Worm (Caenorhabditis elegans) whole organism, L2 larva: Measurements from ENCODE around the gene gur-3.

Experiments used
- R02D3.7 ChIP-seq: fragments of 150-350 bp; optimal IDR thresholded peaks from 2 replicates; lab custom pipeline; 2014; ENCODE audit warnings: missing biosample characterization, missing genetic modification characterization
- aly-2 ChIP-seq: fragments of 150-350 bp; optimal IDR thresholded peaks from 2 replicates; lab custom pipeline; 2014; ENCODE audit warnings: missing biosample characterization, missing genetic modification characterization
- ama-1 ChIP-seq: fragments of 150-350 bp; optimal IDR thresholded peaks from 2 replicates; lab custom pipeline; 2018; ENCODE audit warnings: inconsistent platforms
- ceh-82 ChIP-seq: fragments of 150-350 bp; optimal IDR thresholded peaks from 2 replicates; lab custom pipeline; 2014; ENCODE audit warnings: missing biosample characterization, missing genetic modification characterization
- elt-3 ChIP-seq: sonication (generic microtip); optimal IDR thresholded peaks from 2 replicates; lab custom pipeline; 2017; ENCODE audit warnings: missing biosample characterization, missing genetic modification characterization
- nhr-10 ChIP-seq: sonication (generic microtip); optimal IDR thresholded peaks from 2 replicates; lab custom pipeline; 2017; ENCODE audit warnings: missing biosample characterization, missing genetic modification characterization
- nhr-11 ChIP-seq: fragments of 150-350 bp; optimal IDR thresholded peaks from 2 replicates; lab custom pipeline; 2014; ENCODE audit warnings: missing biosample characterization, missing genetic modification characterization
- nhr-237 ChIP-seq: fragments of 150-350 bp; optimal IDR thresholded peaks from 2 replicates; lab custom pipeline; 2014; ENCODE audit warnings: missing biosample characterization, missing genetic modification characterization
- nhr-77 ChIP-seq: fragments of 150-350 bp; optimal IDR thresholded peaks from 2 replicates; lab custom pipeline; 2014; ENCODE audit warnings: missing biosample characterization, missing genetic modification characterization
- unc-62 ChIP-seq: fragments of 150-350 bp; optimal IDR thresholded peaks from 2 replicates; lab custom pipeline; 2014; ENCODE audit warnings: missing biosample characterization, missing genetic modification reagents, missing genetic modification characterization

ce11 chrX:10446982-10447381, 40.9 kb upstream of the gur-3 start, which contains the start of gene C39B10.5:
- no peak for TF ChIP-seq R02D3.7
- no peak for TF ChIP-seq nhr-10 (tag; lab: Kevin White, UChicago)
- TF ChIP-seq nhr-11: no peak
- TF ChIP-seq ama-1 (lab: Kevin White, UChicago): no peak
- TF ChIP-seq ceh-82 (tag; lab: Kevin White, UChicago): no peak
- TF ChIP-seq nhr-77: no peak
- no peak for TF ChIP-seq unc-62 (GFP tag; lab: Kevin White, UChicago)
- TF ChIP-seq nhr-237: no peak
- TF ChIP-seq elt-3 (tag; lab: Kevin White, UChicago): no peak
- TF ChIP-seq aly-2: no peak
